Fruit fly (Drosophila melanogaster) whole organism, embryonic: ENCODE data around the gene Fbw5.
A peak's percentile ranks its signal among the peaks of the same experiment; 100 is the strongest.

Experiments
- Asciz ChIP-seq: fragments of 200-800 bp; sonication (Bioruptor generic); optimal IDR thresholded peaks from 2 replicates; lab custom pipeline; 2017; ENCODE audit warnings: missing biosample characterization, mild to moderate bottlenecking, missing genetic modification characterization, missing genetic modification reagents
- C15 ChIP-seq: fragments of 200-800 bp; sonication (Bioruptor generic); IDR thresholded peaks from 3 replicates; pipeline ENCODE4 v1.3.6; 2022; ENCODE audit warnings: missing biosample characterization, missing genetic modification characterization
- CG11695 ChIP-seq: fragments of 200-800 bp; sonication (Bioruptor generic); IDR thresholded peaks from 3 replicates; pipeline ENCODE4 v1.3.6; 2022; ENCODE audit warnings: missing biosample characterization, missing genetic modification characterization
- CG12769 ChIP-seq: fragments of 200-800 bp; sonication (Bioruptor generic); optimal IDR thresholded peaks from 2 replicates; lab custom pipeline; 2019; ENCODE audit warnings: missing biosample characterization, mild to moderate bottlenecking, missing genetic modification characterization, moderate library complexity
- CG16779 ChIP-seq: fragments of 200-800 bp; sonication (Bioruptor generic); IDR thresholded peaks from 2 replicates; pipeline ENCODE4 v1.3.6; 2022; ENCODE audit warnings: missing biosample characterization, missing genetic modification characterization
- CG1832 ChIP-seq: fragments of 200-800 bp; sonication (Bioruptor generic); optimal IDR thresholded peaks from 2 replicates; lab custom pipeline; 2017; ENCODE audit warnings: missing biosample characterization, mild to moderate bottlenecking, missing genetic modification characterization, inconsistent platforms
- CG2678 ChIP-seq: fragments of 200-800 bp; sonication (Bioruptor generic); optimal IDR thresholded peaks from 3 replicates; lab custom pipeline; 2019; ENCODE audit warnings: missing biosample characterization, mild to moderate bottlenecking, missing genetic modification characterization, moderate library complexity
- CG2712 ChIP-seq: fragments of 200-800 bp; optimal IDR thresholded peaks from 3 replicates; lab custom pipeline; 2019; ENCODE audit warnings: missing biosample characterization, mild to moderate bottlenecking, missing genetic modification characterization, moderate library complexity
- CG33557 ChIP-seq: fragments of 200-800 bp; sonication (Bioruptor generic); optimal IDR thresholded peaks from 2 replicates; lab custom pipeline; 2019; ENCODE audit warnings: missing biosample characterization, mild to moderate bottlenecking, missing genetic modification characterization, moderate library complexity
- CG34224 ChIP-seq: fragments of 200-800 bp; sonication (Bioruptor generic); IDR thresholded peaks from 3 replicates; pipeline ENCODE4 v1.3.6; 2022; ENCODE audit warnings: missing biosample characterization, missing genetic modification characterization; ENCODE audit not compliant: partially characterized antibody
- CG34376 ChIP-seq: fragments of 200-800 bp; sonication (Bioruptor generic); optimal IDR thresholded peaks from 2 replicates; lab custom pipeline; 2018; ENCODE audit warnings: missing biosample characterization, mild to moderate bottlenecking, missing genetic modification characterization
- CG4707 ChIP-seq: fragments of 200-800 bp; sonication (Bioruptor generic); optimal IDR thresholded peaks from 2 replicates; lab custom pipeline; 2018; ENCODE audit warnings: missing biosample characterization, mild to moderate bottlenecking, missing genetic modification characterization, moderate library complexity
- CG6654 ChIP-seq: fragments of 200-800 bp; sonication (Bioruptor generic); optimal IDR thresholded peaks from 2 replicates; lab custom pipeline; 2017; ENCODE audit warnings: missing biosample characterization, mild to moderate bottlenecking, missing genetic modification characterization
- CG8359 ChIP-seq: fragments of 200-800 bp; sonication (Bioruptor generic); optimal IDR thresholded peaks from 2 replicates; lab custom pipeline; 2017; ENCODE audit warnings: missing biosample characterization, mild to moderate bottlenecking, missing genetic modification characterization, borderline replicate concordance
- CG8924 ChIP-seq: fragments of 200-800 bp; optimal IDR thresholded peaks from 3 replicates; lab custom pipeline; 2019; ENCODE audit warnings: missing biosample characterization, mild to moderate bottlenecking, missing genetic modification characterization, moderate library complexity
- CTCF ChIP-seq: fragments of 200-800 bp; sonication (Bioruptor generic); optimal IDR thresholded peaks from 2 replicates; lab custom pipeline; 2017; ENCODE audit warnings: missing biosample characterization, mild to moderate bottlenecking, missing genetic modification characterization, moderate library complexity
- CrebB ChIP-seq: fragments of 200-800 bp; sonication (Bioruptor generic); optimal IDR thresholded peaks from 3 replicates; lab custom pipeline; 2018; ENCODE audit warnings: missing biosample characterization, mild to moderate bottlenecking, missing genetic modification characterization
- D19A ChIP-seq: fragments of 200-800 bp; optimal IDR thresholded peaks from 3 replicates; lab custom pipeline; 2019; ENCODE audit warnings: missing biosample characterization, mild to moderate bottlenecking, missing genetic modification characterization, moderate library complexity
- Dbx ChIP-seq: fragments of 200-800 bp; sonication (Bioruptor generic); IDR thresholded peaks from 3 replicates; pipeline ENCODE4 v1.3.6; 2022; ENCODE audit warnings: missing biosample characterization, missing genetic modification characterization
- Deaf1 ChIP-seq: fragments of 200-800 bp; optimal IDR thresholded peaks from 3 replicates; lab custom pipeline; 2019; ENCODE audit warnings: missing biosample characterization, mild to moderate bottlenecking, missing genetic modification characterization, moderate library complexity
- Dfd ChIP-seq, 2 experiments: fragments of >200 bp; optimal IDR thresholded peaks; 2 replicates each; lab custom pipeline; 2017; ENCODE audit warnings: missing biosample characterization in 2 of 2, missing genetic modification characterization in 2 of 2
- Dip2 ChIP-seq: fragments of 200-800 bp; sonication (Bioruptor generic); IDR thresholded peaks from 2 replicates; pipeline ENCODE4 v1.3.6; 2022; ENCODE audit warnings: missing biosample characterization, missing genetic modification characterization
- Dip3 ChIP-seq: fragments of 200-800 bp; sonication (Bioruptor generic); optimal IDR thresholded peaks from 3 replicates; lab custom pipeline; 2016; ENCODE audit warnings: missing biosample characterization, missing genetic modification characterization
- Doc3 ChIP-seq: fragments of 200-800 bp; sonication (Bioruptor generic); IDR thresholded peaks from 3 replicates; pipeline ENCODE4 v1.3.6; 2022; ENCODE audit warnings: missing biosample characterization, missing genetic modification characterization; ENCODE audit not compliant: partially characterized antibody
- Ets97D ChIP-seq: fragments of 200-800 bp; sonication (Bioruptor generic); optimal IDR thresholded peaks from 3 replicates; lab custom pipeline; 2016; ENCODE audit warnings: missing biosample characterization, missing genetic modification characterization
- Fer1 ChIP-seq: fragments of 200-800 bp; sonication (Bioruptor generic); optimal IDR thresholded peaks from 2 replicates; lab custom pipeline; 2017; ENCODE audit warnings: missing biosample characterization, mild to moderate bottlenecking, missing genetic modification characterization
- Hr78 ChIP-seq, 2 experiments: fragments of 200-800 bp in 1 of 2; fragments of >200 bp in 1 of 2; sonication (Bioruptor generic) in 1 of 2; optimal IDR thresholded peaks; 2 replicates each; lab custom pipeline; 2017 to 2019; ENCODE audit warnings: missing biosample characterization in 2 of 2, missing genetic modification characterization in 2 of 2, mild to moderate bottlenecking in 1 of 2, moderate library complexity in 1 of 2
- Lpt ChIP-seq: fragments of >200 bp; optimal IDR thresholded peaks from 2 replicates; lab custom pipeline; 2018; ENCODE audit warnings: missing biosample characterization, missing genetic modification characterization
- Mes4 ChIP-seq: fragments of 200-800 bp; sonication (Bioruptor generic); optimal IDR thresholded peaks from 2 replicates; lab custom pipeline; 2016; ENCODE audit warnings: missing biosample characterization, missing genetic modification characterization
- Ptx1 ChIP-seq: fragments of 200-800 bp; sonication (Bioruptor generic); IDR thresholded peaks from 2 replicates; pipeline ENCODE4 v1.3.6; 2022; ENCODE audit warnings: missing biosample characterization, missing genetic modification characterization
- Spps ChIP-seq: fragments of 200-800 bp; sonication (Bioruptor generic); optimal IDR thresholded peaks from 2 replicates; lab custom pipeline; 2018; ENCODE audit warnings: missing biosample characterization, mild to moderate bottlenecking, missing genetic modification characterization
- Xbp1 ChIP-seq: fragments of 200-800 bp; sonication (Bioruptor generic); optimal IDR thresholded peaks from 3 replicates; lab custom pipeline; 2016; ENCODE audit warnings: missing biosample characterization, mild to moderate bottlenecking, missing genetic modification characterization
- Xrp1 ChIP-seq: fragments of 200-800 bp; sonication (Bioruptor generic); IDR thresholded peaks from 2 replicates; pipeline ENCODE4 v1.3.6; 2022; ENCODE audit warnings: missing biosample characterization, missing genetic modification characterization
- cato ChIP-seq: fragments of 200-800 bp; sonication (Bioruptor generic); optimal IDR thresholded peaks from 2 replicates; lab custom pipeline; 2016; ENCODE audit warnings: missing biosample characterization, missing genetic modification characterization, borderline replicate concordance
- crc ChIP-seq: fragments of 200-800 bp; sonication (Bioruptor generic); optimal IDR thresholded peaks from 2 replicates; lab custom pipeline; 2016; ENCODE audit warnings: missing biosample characterization, missing genetic modification characterization
- danr ChIP-seq: fragments of 200-800 bp; sonication (Bioruptor generic); IDR thresholded peaks from 2 replicates; pipeline ENCODE4 v1.3.6; 2022; ENCODE audit warnings: missing biosample characterization, missing genetic modification characterization
- fd64A ChIP-seq: fragments of 200-800 bp; sonication (Bioruptor generic); optimal IDR thresholded peaks from 3 replicates; lab custom pipeline; 2018; ENCODE audit warnings: missing biosample characterization, mild to moderate bottlenecking, missing genetic modification characterization
- grau ChIP-seq: fragments of 200-800 bp; optimal IDR thresholded peaks from 3 replicates; lab custom pipeline; 2019; ENCODE audit warnings: missing biosample characterization, mild to moderate bottlenecking, missing genetic modification characterization, moderate library complexity
- h ChIP-seq: fragments of >200 bp; optimal IDR thresholded peaks from 2 replicates; lab custom pipeline; 2017
- ham ChIP-seq: fragments of 200-800 bp; sonication (Bioruptor generic); IDR thresholded peaks from 2 replicates; pipeline ENCODE4 v1.3.6; 2022; ENCODE audit warnings: missing biosample characterization, missing genetic modification characterization
- ken ChIP-seq: fragments of 200-800 bp; sonication (Bioruptor generic); IDR thresholded peaks from 3 replicates; pipeline ENCODE4 v1.3.6; 2022; ENCODE audit warnings: missing biosample characterization, missing genetic modification characterization
- mam ChIP-seq: fragments of 200-800 bp; sonication (Bioruptor generic); optimal IDR thresholded peaks from 3 replicates; lab custom pipeline; 2016; ENCODE audit warnings: missing biosample characterization, missing genetic modification characterization
- nau ChIP-seq: fragments of 200-800 bp; sonication (Bioruptor generic); optimal IDR thresholded peaks from 3 replicates; lab custom pipeline; 2017; ENCODE audit warnings: missing biosample characterization, mild to moderate bottlenecking, missing genetic modification characterization, missing genetic modification reagents
- p53 ChIP-seq: fragments of 200-800 bp; sonication (Bioruptor generic); optimal IDR thresholded peaks from 2 replicates; lab custom pipeline; 2016; ENCODE audit warnings: missing biosample characterization, missing genetic modification characterization
- prd ChIP-seq, 3 experiments: fragments of >200 bp in 2 of 3; fragments of 200-800 bp in 1 of 3; sonication (Bioruptor generic) in 1 of 3; optimal IDR thresholded peaks in 2 of 3; IDR thresholded peaks in 1 of 3; 2 replicates in 2 of 3; 3 replicates in 1 of 3; pipeline versions ENCODE4 v1.3.6 to Lab custom; 2017 to 2022; ENCODE audit warnings: missing biosample characterization in 1 of 3, missing genetic modification characterization in 1 of 3
- sim ChIP-seq: fragments of 200-800 bp; sonication (Bioruptor generic); IDR thresholded peaks from 2 replicates; pipeline ENCODE4 v1.3.6; 2022; ENCODE audit warnings: missing biosample characterization, missing genetic modification characterization
- sima ChIP-seq: fragments of 200-800 bp; sonication (Bioruptor generic); optimal IDR thresholded peaks from 2 replicates; lab custom pipeline; 2016; ENCODE audit warnings: missing biosample characterization, missing genetic modification characterization
- tin ChIP-seq: fragments of 200-800 bp; sonication (Bioruptor generic); optimal IDR thresholded peaks from 3 replicates; lab custom pipeline; 2016; ENCODE audit warnings: missing biosample characterization, missing genetic modification characterization
- trem ChIP-seq: fragments of 200-800 bp; optimal IDR thresholded peaks from 3 replicates; lab custom pipeline; 2019; ENCODE audit warnings: missing biosample characterization, mild to moderate bottlenecking, missing genetic modification characterization, moderate library complexity
- unc-4 ChIP-seq: fragments of 200-800 bp; sonication (Bioruptor generic); IDR thresholded peaks from 2 replicates; pipeline ENCODE4 v1.3.6; 2022; ENCODE audit warnings: missing biosample characterization, missing genetic modification characterization; ENCODE audit not compliant: partially characterized antibody
- z ChIP-seq: fragments of 200-800 bp; sonication (Bioruptor generic); IDR thresholded peaks from 3 replicates; pipeline ENCODE4 v1.3.6; 2022; ENCODE audit warnings: missing biosample characterization, missing genetic modification characterization

Fbw5 gene

DNA sequence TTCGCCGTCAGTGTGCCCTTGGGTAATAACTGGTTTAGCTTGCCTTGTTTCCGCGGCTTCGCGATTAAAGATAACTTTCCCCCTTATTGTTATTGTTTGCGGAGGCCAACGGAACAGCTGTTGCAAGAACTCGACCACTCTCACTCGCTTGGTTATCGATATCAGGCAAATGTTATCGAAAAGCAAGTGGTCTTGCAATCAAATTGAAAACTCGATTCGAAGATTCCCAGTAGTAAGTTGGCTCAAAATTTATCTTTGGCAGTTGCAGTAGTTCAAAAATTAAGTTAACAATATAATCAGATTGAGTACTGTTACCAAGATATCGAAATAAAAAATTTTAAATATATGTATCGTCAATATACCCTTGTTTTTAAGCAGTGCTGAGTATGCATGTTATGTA, at the start of gene Fbw5, which contains the start of gene CG9147 (continued):
- TF ChIP-seq CG2712 (tag; lab: Kevin White, UChicago) (peak; percentile 99), Asciz (GFP tag; lab: Kevin White, UChicago) (peak; percentile 99), Fer1 (GFP tag; lab: Kevin White, UChicago) (peak; percentile 98), Spps (tag; lab: Kevin White, UChicago) (peak; percentile 98), CG34376 (GFP tag; lab: Kevin White, UChicago) (peak; percentile 99), sim (GFP tag; lab: Robert Waterston, UW) (peak; percentile 99), CG4707 (GFP tag; lab: Kevin White, UChicago) (peak; percentile 98), tin (GFP tag; lab: Kevin White, UChicago) (peak; percentile 99), Xrp1 (peak; percentile 100), unc-4 (GFP tag; lab: Robert Waterston, UW) (peak; percentile 59), z (GFP tag; lab: Robert Waterston, UW) (peak; percentile 86), CTCF (peak; percentile 68), p53 (GFP tag; lab: Kevin White, UChicago) (peak; percentile 97), Dip3 (GFP tag; lab: Kevin White, UChicago) (peak; percentile 99), Ets97D (GFP tag; lab: Kevin White, UChicago) (peak; percentile 97), Mes4 (peak; percentile 99), C15 (GFP tag; lab: Robert Waterston, UW) (peak; percentile 98), Xbp1 (GFP tag; lab: Kevin White, UChicago) (peak; percentile 100), CG2678 (tag; lab: Kevin White, UChicago) (peak; percentile 100), crc (peak; percentile 99), Deaf1 (peak; percentile 92), CG11695 (peak; percentile 100), CG34224 (GFP tag; lab: Robert Waterston, UW) (peak; percentile 78), h (no peak), CrebB (tag; lab: Kevin White, UChicago) (peak; percentile 100), Lpt (no peak), trem (tag; lab: Kevin White, UChicago) (peak; percentile 97), CG33557 (GFP tag; lab: Kevin White, UChicago) (peak; percentile 99), ham (peak; percentile 99), Dip2 (GFP tag; lab: Robert Waterston, UW) (peak; percentile 54), prd (optimal IDR thresholded peaks at IDR 0.05; lab: Kevin White, UChicago) (no peak), prd (GFP tag; IDR thresholded peaks at IDR 0.05; lab: Robert Waterston, UW) (peak; percentile 100), danr (GFP tag; lab: Robert Waterston, UW) (peak; percentile 99), cato (GFP tag; lab: Kevin White, UChicago) (peak; percentile 99), CG6654 (GFP tag; lab: Kevin White, UChicago) (peak; percentile 91), fd64A (GFP tag; lab: Kevin White, UChicago) (peak; percentile 97), CG16779 (GFP tag; lab: Robert Waterston, UW) (peak; percentile 98), grau (tag; lab: Kevin White, UChicago) (peak; percentile 99), Doc3 (GFP tag; lab: Robert Waterston, UW) (no peak; the same call in 2 of the 3 replicates), CG12769 (tag; lab: Kevin White, UChicago) (peak; percentile 100), D19A (peak; percentile 99), Ptx1 (GFP tag; lab: Robert Waterston, UW) (peak; percentile 100), Hr78 (GFP tag; optimal IDR thresholded peaks at IDR 0.05; lab: Kevin White, UChicago) (peak in 1 of 2 experiments; percentile 97), CG1832 (no peak), Dbx (GFP tag; lab: Robert Waterston, UW) (peak; percentile 100), Dfd (GFP tag; optimal IDR thresholded peaks at IDR 0.05; lab: Kevin White, UChicago) (no peak), CG8924 (tag; lab: Kevin White, UChicago) (peak; percentile 100), nau (GFP tag; lab: Kevin White, UChicago) (no peak), CG8359 (GFP tag; lab: Kevin White, UChicago) (peak; percentile 90), mam (GFP tag; lab: Kevin White, UChicago) (peak; percentile 100), sima (GFP tag; lab: Kevin White, UChicago) (peak; percentile 99), ken (peak; percentile 100)
